Fruit fly (Drosophila melanogaster) whole organism, embryonic: ENCODE results near the gene Tango2.
A peak's percentile ranks its signal among the peaks of the same experiment; 100 is the strongest.

Experiments
- ATbp ChIP-seq: fragments of 200-800 bp; sonication (Bioruptor generic); optimal IDR thresholded peaks from 2 replicates; lab custom pipeline; 2017; ENCODE audit warnings: missing biosample characterization, mild to moderate bottlenecking, missing genetic modification characterization, missing genetic modification reagents
- Ada2b ChIP-seq: fragments of 200-800 bp; sonication (Bioruptor generic); IDR thresholded peaks from 2 replicates; pipeline ENCODE4 v1.3.6; 2022; ENCODE audit warnings: missing biosample characterization, missing genetic modification characterization
- Atf-2 ChIP-seq: fragments of 200-800 bp; sonication (Bioruptor generic); optimal IDR thresholded peaks from 2 replicates; lab custom pipeline; 2016; ENCODE audit warnings: missing biosample characterization, missing genetic modification characterization
- Atf3 ChIP-seq: fragments of 200-800 bp; sonication (Bioruptor generic); optimal IDR thresholded peaks from 3 replicates; lab custom pipeline; 2016; ENCODE audit warnings: missing biosample characterization, missing genetic modification characterization
- CG10267 ChIP-seq: fragments of 200-800 bp; sonication (Bioruptor generic); optimal IDR thresholded peaks from 2 replicates; lab custom pipeline; 2018; ENCODE audit warnings: missing biosample characterization, mild to moderate bottlenecking, missing genetic modification characterization, moderate library complexity
- CG10366 ChIP-seq: fragments of 200-800 bp; sonication (Bioruptor generic); IDR thresholded peaks from 2 replicates; pipeline ENCODE4 v1.3.6; 2022; ENCODE audit warnings: missing biosample characterization, missing genetic modification characterization
- CG11696 ChIP-seq: fragments of 200-800 bp; sonication (Bioruptor generic); IDR thresholded peaks from 2 replicates; pipeline ENCODE4 v1.3.6; 2022; ENCODE audit warnings: missing biosample characterization, missing genetic modification characterization
- CG1602 ChIP-seq: fragments of 200-800 bp; sonication (Bioruptor generic); optimal IDR thresholded peaks from 3 replicates; lab custom pipeline; 2016; ENCODE audit warnings: missing biosample characterization, missing genetic modification characterization
- CG16815 ChIP-seq: fragments of 200-800 bp; sonication (Bioruptor generic); optimal IDR thresholded peaks from 3 replicates; lab custom pipeline; 2017; ENCODE audit warnings: missing biosample characterization, mild to moderate bottlenecking, missing genetic modification characterization
- CG16863 ChIP-seq: fragments of 200-800 bp; sonication (Bioruptor generic); optimal IDR thresholded peaks from 3 replicates; lab custom pipeline; 2016; ENCODE audit warnings: missing biosample characterization, missing genetic modification characterization
- CG1792 ChIP-seq: fragments of 200-800 bp; sonication (Bioruptor generic); optimal IDR thresholded peaks from 2 replicates; lab custom pipeline; 2016; ENCODE audit warnings: missing biosample characterization, missing genetic modification characterization
- CG2199 ChIP-seq: fragments of 200-800 bp; sonication (Bioruptor generic); IDR thresholded peaks from 3 replicates; pipeline ENCODE4 v1.3.6; 2022; ENCODE audit warnings: missing biosample characterization, missing genetic modification characterization
- CG2202 ChIP-seq: fragments of 200-800 bp; sonication (Bioruptor generic); optimal IDR thresholded peaks from 2 replicates; lab custom pipeline; 2018; ENCODE audit warnings: missing biosample characterization, mild to moderate bottlenecking, missing genetic modification characterization
- CG2875 ChIP-seq: fragments of 200-800 bp; sonication (Bioruptor generic); optimal IDR thresholded peaks from 2 replicates; lab custom pipeline; 2017; ENCODE audit warnings: missing biosample characterization, mild to moderate bottlenecking, missing genetic modification characterization, missing genetic modification reagents
- CG2889 ChIP-seq: fragments of 200-800 bp; sonication (Bioruptor generic); IDR thresholded peaks from 3 replicates; pipeline ENCODE4 v1.3.6; 2022; ENCODE audit warnings: missing biosample characterization, missing genetic modification characterization
- CG33557 ChIP-seq: fragments of 200-800 bp; sonication (Bioruptor generic); optimal IDR thresholded peaks from 2 replicates; lab custom pipeline; 2019; ENCODE audit warnings: missing biosample characterization, mild to moderate bottlenecking, missing genetic modification characterization, moderate library complexity
- CG4360 ChIP-seq: fragments of 200-800 bp; sonication (Bioruptor generic); IDR thresholded peaks from 2 replicates; pipeline ENCODE4 v1.3.6; 2022; ENCODE audit warnings: missing biosample characterization, missing genetic modification characterization
- CG4820 ChIP-seq: fragments of 200-800 bp; sonication (Bioruptor generic); optimal IDR thresholded peaks from 3 replicates; lab custom pipeline; 2016; ENCODE audit warnings: missing biosample characterization, missing genetic modification characterization
- CG5953 ChIP-seq: fragments of 200-800 bp; sonication (Bioruptor generic); IDR thresholded peaks from 2 replicates; pipeline ENCODE4 v1.3.6; 2022; ENCODE audit warnings: missing biosample characterization, missing genetic modification characterization
- CG6765 ChIP-seq: fragments of 200-800 bp; sonication (Bioruptor generic); optimal IDR thresholded peaks from 3 replicates; lab custom pipeline; 2017; ENCODE audit warnings: missing biosample characterization, mild to moderate bottlenecking, missing genetic modification characterization
- CG6791 ChIP-seq: fragments of 200-800 bp; sonication (Bioruptor generic); IDR thresholded peaks from 3 replicates; pipeline ENCODE4 v1.3.6; 2022; ENCODE audit warnings: missing biosample characterization, missing genetic modification characterization; ENCODE audit not compliant: partially characterized antibody
- CG6854 ChIP-seq: fragments of 200-800 bp; sonication (Bioruptor generic); optimal IDR thresholded peaks from 3 replicates; lab custom pipeline; 2017; ENCODE audit warnings: missing biosample characterization, mild to moderate bottlenecking, missing genetic modification characterization
- CG7271 ChIP-seq: fragments of 200-800 bp; sonication (Bioruptor generic); optimal IDR thresholded peaks from 2 replicates; lab custom pipeline; 2018; ENCODE audit warnings: missing biosample characterization, mild to moderate bottlenecking, missing genetic modification characterization, moderate library complexity
- CG7556 ChIP-seq: fragments of 200-800 bp; sonication (Bioruptor generic); optimal IDR thresholded peaks from 2 replicates; lab custom pipeline; 2017; ENCODE audit warnings: missing biosample characterization, mild to moderate bottlenecking, missing genetic modification characterization
- CG8944 ChIP-seq: fragments of 200-800 bp; sonication (Bioruptor generic); optimal IDR thresholded peaks from 3 replicates; lab custom pipeline; 2016; ENCODE audit warnings: missing biosample characterization, missing genetic modification characterization
- CG9876 ChIP-seq: fragments of 200-800 bp; sonication (Bioruptor generic); optimal IDR thresholded peaks from 2 replicates; lab custom pipeline; 2016; ENCODE audit warnings: missing biosample characterization, missing genetic modification characterization
- CG9932 ChIP-seq: fragments of 200-800 bp; sonication (Bioruptor generic); IDR thresholded peaks from 2 replicates; pipeline ENCODE4 v1.3.6; 2022; ENCODE audit warnings: missing biosample characterization, missing genetic modification characterization
- Ets65A ChIP-seq: fragments of 200-800 bp; sonication (Bioruptor generic); peaks from one replicate; lab custom pipeline; 2016; ENCODE audit warnings: missing biosample characterization, missing genetic modification characterization
- HmgZ ChIP-seq: fragments of 200-800 bp; sonication (Bioruptor generic); optimal IDR thresholded peaks from 2 replicates; lab custom pipeline; 2018; ENCODE audit warnings: missing biosample characterization, mild to moderate bottlenecking, missing genetic modification characterization
- Hmx ChIP-seq: fragments of 200-800 bp; sonication (Bioruptor generic); optimal IDR thresholded peaks from 2 replicates; lab custom pipeline; 2016; ENCODE audit warnings: missing biosample characterization, missing genetic modification characterization
- MESR4 ChIP-seq: fragments of 200-800 bp; sonication (Bioruptor generic); optimal IDR thresholded peaks from 2 replicates; lab custom pipeline; 2018; ENCODE audit warnings: missing biosample characterization, mild to moderate bottlenecking, missing genetic modification characterization, moderate library complexity
- MTF-1 ChIP-seq: fragments of 200-800 bp; sonication (Bioruptor generic); optimal IDR thresholded peaks from 2 replicates; lab custom pipeline; 2018; ENCODE audit warnings: missing biosample characterization, mild to moderate bottlenecking, missing genetic modification characterization, borderline replicate concordance
- Oaz ChIP-seq: fragments of 200-800 bp; sonication (Bioruptor generic); IDR thresholded peaks from 2 replicates; pipeline ENCODE4 v1.3.6; 2022; ENCODE audit warnings: missing biosample characterization, missing genetic modification characterization
- Rfx ChIP-seq: fragments of 200-800 bp; sonication (Bioruptor generic); IDR thresholded peaks from 2 replicates; pipeline ENCODE4 v1.3.6; 2022; ENCODE audit warnings: missing biosample characterization, missing genetic modification characterization
- Taf1 ChIP-seq: fragments of 200-800 bp; sonication (Bioruptor generic); IDR thresholded peaks from 2 replicates; pipeline ENCODE4 v1.3.6; 2022; ENCODE audit warnings: missing biosample characterization, missing genetic modification characterization
- aop ChIP-seq: fragments of 200-800 bp; sonication (Bioruptor generic); IDR thresholded peaks from 2 replicates; pipeline ENCODE4 v1.3.6; 2022; ENCODE audit warnings: missing biosample characterization, missing genetic modification characterization
- cwo ChIP-seq: fragments of 200-800 bp; sonication (Bioruptor generic); optimal IDR thresholded peaks from 3 replicates; lab custom pipeline; 2017; ENCODE audit warnings: missing biosample characterization, missing genetic modification characterization, mild to moderate bottlenecking, moderate library complexity, missing genetic modification reagents
- dysf ChIP-seq: fragments of 200-800 bp; sonication (Bioruptor generic); IDR thresholded peaks from 3 replicates; pipeline ENCODE4 v1.3.6; 2022; ENCODE audit warnings: missing biosample characterization, missing genetic modification characterization
- gcm2 ChIP-seq: fragments of 200-800 bp; sonication (Bioruptor generic); optimal IDR thresholded peaks from 2 replicates; lab custom pipeline; 2016; ENCODE audit warnings: missing biosample characterization, missing genetic modification characterization
- grn ChIP-seq: fragments of 200-800 bp; sonication (Bioruptor generic); optimal IDR thresholded peaks from 3 replicates; lab custom pipeline; 2017; ENCODE audit warnings: missing biosample characterization, missing genetic modification characterization
- inv ChIP-seq: fragments of 200-800 bp; sonication (Bioruptor generic); IDR thresholded peaks from 2 replicates; pipeline ENCODE4 v1.3.6; 2022; ENCODE audit warnings: missing biosample characterization, missing genetic modification characterization; ENCODE audit not compliant: partially characterized antibody
- kay ChIP-seq: fragments of 200-800 bp; sonication (Bioruptor generic); optimal IDR thresholded peaks from 2 replicates; lab custom pipeline; 2016; ENCODE audit warnings: missing biosample characterization, missing genetic modification characterization
- lilli ChIP-seq: fragments of 200-800 bp; sonication (Bioruptor generic); optimal IDR thresholded peaks from 3 replicates; lab custom pipeline; 2016; ENCODE audit warnings: missing biosample characterization, missing genetic modification characterization
- lmd ChIP-seq: fragments of 200-800 bp; sonication (Bioruptor generic); IDR thresholded peaks from 2 replicates; pipeline ENCODE4 v1.3.6; 2022; ENCODE audit warnings: missing biosample characterization, missing genetic modification characterization
- nmo ChIP-seq: fragments of 200-800 bp; sonication (Bioruptor generic); optimal IDR thresholded peaks from 2 replicates; lab custom pipeline; 2018; ENCODE audit warnings: missing biosample characterization, mild to moderate bottlenecking, missing genetic modification characterization, moderate library complexity
- org-1 ChIP-seq: fragments of 200-800 bp; sonication (Bioruptor generic); optimal IDR thresholded peaks from 2 replicates; lab custom pipeline; 2017; ENCODE audit warnings: missing biosample characterization, missing genetic modification characterization
- sens ChIP-seq: fragments of 200-800 bp; sonication (Bioruptor generic); peaks from one replicate; lab custom pipeline; 2016; ENCODE audit warnings: missing biosample characterization, missing genetic modification characterization
- sob ChIP-seq: fragments of 200-800 bp; sonication (Bioruptor generic); IDR thresholded peaks from 2 replicates; pipeline ENCODE4 v1.3.6; 2022; ENCODE audit warnings: missing biosample characterization, missing genetic modification characterization
- tin ChIP-seq: fragments of 200-800 bp; sonication (Bioruptor generic); optimal IDR thresholded peaks from 3 replicates; lab custom pipeline; 2016; ENCODE audit warnings: missing biosample characterization, missing genetic modification characterization
- tll ChIP-seq, 2 experiments: fragments of 200-800 bp in 1 of 2; fragments of >200 bp in 1 of 2; sonication (Bioruptor generic) in 1 of 2; optimal IDR thresholded peaks; 2 replicates each; lab custom pipeline; 2017 to 2019; ENCODE audit warnings: missing biosample characterization in 2 of 2, missing genetic modification characterization in 2 of 2, mild to moderate bottlenecking in 1 of 2, moderate library complexity in 1 of 2
- unc-4 ChIP-seq: fragments of 200-800 bp; sonication (Bioruptor generic); IDR thresholded peaks from 2 replicates; pipeline ENCODE4 v1.3.6; 2022; ENCODE audit warnings: missing biosample characterization, missing genetic modification characterization; ENCODE audit not compliant: partially characterized antibody
- vfl ChIP-seq: fragments of 200-800 bp; sonication (Bioruptor generic); optimal IDR thresholded peaks from 2 replicates; lab custom pipeline; 2016; ENCODE audit warnings: missing biosample characterization, missing genetic modification characterization

Tango2 gene

DNA sequence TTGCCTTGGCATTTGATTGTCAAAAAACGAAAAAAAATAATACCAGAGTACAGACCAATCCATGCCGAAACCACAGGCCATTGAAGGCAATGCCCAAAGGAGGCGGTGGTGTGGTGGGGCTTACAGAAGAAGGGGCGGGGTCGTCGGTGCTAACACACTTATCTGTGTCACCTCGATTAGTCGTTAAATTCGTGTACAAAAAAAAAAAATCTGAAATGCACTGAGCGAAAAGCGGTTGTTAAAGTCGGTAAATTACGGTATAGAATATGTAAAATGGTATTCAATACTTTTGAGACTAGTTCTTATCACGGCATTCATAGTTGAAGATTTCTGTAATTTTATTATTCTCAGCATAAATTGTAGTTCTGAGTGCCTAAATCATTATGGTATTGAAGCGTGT is 27.2 kb downstream of the Tango2 start (continued):
- TF ChIP-seq Rfx (GFP tag; lab: Robert Waterston, UW) (peak; percentile 80), lmd (peak; percentile 26; the same call in 1 of the 2 replicates), CG2202 (tag; lab: Kevin White, UChicago) (no peak), vfl (no peak), CG9932 (no peak), CG16863 (GFP tag; lab: Kevin White, UChicago) (peak; percentile 43), Ada2b (GFP tag; lab: Robert Waterston, UW) (peak; percentile 78), Atf-2 (GFP tag; lab: Kevin White, UChicago) (peak; percentile 19), CG8944 (no peak), CG1792 (GFP tag; lab: Kevin White, UChicago) (peak; percentile 43), Atf3 (GFP tag; lab: Kevin White, UChicago) (no peak), CG4360 (GFP tag; lab: Robert Waterston, UW) (no peak), Taf1 (GFP tag; lab: Robert Waterston, UW) (0 out of 2 replicates have a peak, but pooled peaks have one; percentile 9), CG6765 (GFP tag; lab: Kevin White, UChicago) (no peak), CG5953 (GFP tag; lab: Robert Waterston, UW) (0 out of 2 replicates have a peak, but pooled peaks have one; percentile 24), HmgZ (tag; lab: Kevin White, UChicago) (no peak), CG1602 (GFP tag; lab: Kevin White, UChicago) (peak; percentile 38), CG10267 (peak; percentile 46), Ets65A (GFP tag; lab: Kevin White, UChicago) (peak; percentile 82), CG10366 (GFP tag; lab: Robert Waterston, UW) (peak; percentile 28), lilli (GFP tag; lab: Kevin White, UChicago) (peak; percentile 32), nmo (GFP tag; lab: Kevin White, UChicago) (peak; percentile 60), dysf (GFP tag; lab: Robert Waterston, UW) (peak; percentile 75), CG2875 (GFP tag; lab: Kevin White, UChicago) (peak; percentile 47), ATbp (GFP tag; lab: Kevin White, UChicago) (peak; percentile 25), CG33557 (GFP tag; lab: Kevin White, UChicago) (no peak), MTF-1 (GFP tag; lab: Kevin White, UChicago) (no peak), MESR4 (GFP tag; lab: Kevin White, UChicago) (no peak), tin (peak; percentile 34), Hmx (GFP tag; lab: Kevin White, UChicago) (no peak), CG2889 (no peak), gcm2 (GFP tag; lab: Kevin White, UChicago) (no peak), kay (GFP tag; lab: Kevin White, UChicago) (no peak), CG2199 (GFP tag; lab: Robert Waterston, UW) (0 out of 3 replicates have a peak, but pooled peaks have one; percentile 40), CG4820 (GFP tag; lab: Kevin White, UChicago) (peak; percentile 54), aop (GFP tag; lab: Robert Waterston, UW) (no peak), CG9876 (GFP tag; lab: Kevin White, UChicago) (no peak), inv (GFP tag; lab: Robert Waterston, UW) (no peak), grn (GFP tag; lab: Kevin White, UChicago) (peak; percentile 50), sob (GFP tag; lab: Robert Waterston, UW) (peak; percentile 66), tll (GFP tag; optimal IDR thresholded peaks at IDR 0.05; lab: Kevin White, UChicago) (no peak), cwo (peak; percentile 42), sens (GFP tag; lab: Kevin White, UChicago) (peak; percentile 88), org-1 (GFP tag; lab: Kevin White, UChicago) (peak; percentile 8), CG11696 (GFP tag; lab: Robert Waterston, UW) (0 out of 2 replicates have a peak, but pooled peaks have one; percentile 43), CG6791 (GFP tag; lab: Robert Waterston, UW) (no peak), CG7556 (GFP tag; lab: Kevin White, UChicago) (peak; percentile 27), CG6854 (GFP tag; lab: Kevin White, UChicago) (no peak), Oaz (GFP tag; lab: Robert Waterston, UW) (peak; percentile 30; the same call in 1 of the 2 replicates), CG7271 (tag; lab: Kevin White, UChicago) (no peak), unc-4 (GFP tag; lab: Robert Waterston, UW) (no peak), CG16815 (no peak)
